Worm (Caenorhabditis elegans) whole organism, L4/young adult: Measurements from ENCODE around the gene sem-5.

Experiments used
- W03F9.2 ChIP-seq: fragments of 150-350 bp; optimal IDR thresholded peaks from 2 replicates; lab custom pipeline; 2014; ENCODE audit warnings: missing biosample characterization, missing genetic modification characterization
- dao-5 ChIP-seq: sonication (generic microtip); optimal IDR thresholded peaks from 2 replicates; lab custom pipeline; 2016; ENCODE audit warnings: missing genotype, missing genetic modification characterization, moderate library complexity, missing compliant biosample characterization
- him-1 ChIP-seq: sonication (generic microtip); optimal IDR thresholded peaks from 2 replicates; lab custom pipeline; 2016; ENCODE audit warnings: missing genotype, missing genetic modification reagents, missing genetic modification characterization, missing compliant biosample characterization

- no peak for TF ChIP-seq W03F9.2 (tag; lab: Kevin White, UChicago)
- no peak for TF ChIP-seq him-1 (tag; lab: Kevin White, UChicago)
- TF ChIP-seq dao-5 (tag; lab: Kevin White, UChicago) = no peak
Measured at ce11 chrX:7965449-7965848, 3.9 kb upstream of the sem-5 start.
